Worm (Caenorhabditis elegans): ENCODE results near the gene srw-48.

- TF ChIP-seq nhr-12 (tag; optimal IDR thresholded peaks at IDR 0.05) (no peak), unc-39 (tag; optimal IDR thresholded peaks at IDR 0.05) (no peak), unc-62 (GFP tag; optimal IDR thresholded peaks at IDR 0.05) (no peak), ceh-43 (GFP tag; optimal IDR thresholded peaks at IDR 0.05) (no peak), nhr-28 (tag; optimal IDR thresholded peaks at IDR 0.05) (no peak), sptf-1 (tag; optimal IDR thresholded peaks at IDR 0.05) (no peak)
These were observed 16.8 kb downstream of the srw-48 start, which contains the start of gene F26D2.15 for ce11 chrV:16437546-16437945.

Data from whole organism, mixed stage, embryonic.